Worm (Caenorhabditis elegans) whole organism, late embryonic: Measurements from ENCODE around the gene klf-1.
A peak's percentile ranks its signal among the peaks of the same experiment; 100 is the strongest.

Source experiments
- K02D7.2 ChIP-seq: sonication (generic microtip); optimal IDR thresholded peaks from 2 replicates; lab custom pipeline; 2017; ENCODE audit warnings: mild to moderate bottlenecking, missing genetic modification characterization, missing compliant biosample characterization
- K09A11.1 ChIP-seq: sonication (generic microtip); optimal IDR thresholded peaks from 2 replicates; lab custom pipeline; 2017; ENCODE audit warnings: antibody characterized with exemption, mild to moderate bottlenecking, missing genetic modification characterization, missing compliant biosample characterization; ENCODE audit not compliant: insufficient read depth
- ama-1 ChIP-seq: fragments of 150-350 bp; optimal IDR thresholded peaks from 2 replicates; lab custom pipeline; 2014
- ceh-19 ChIP-seq: fragments of 200-800 bp; sonication (Bioruptor generic); optimal IDR thresholded peaks from 2 replicates; lab custom pipeline; 2018; ENCODE audit warnings: mild to moderate bottlenecking, missing genetic modification characterization, missing compliant biosample characterization
- ceh-24 ChIP-seq: sonication (generic microtip); optimal IDR thresholded peaks from 2 replicates; lab custom pipeline; 2016; ENCODE audit warnings: mild to moderate bottlenecking, missing genetic modification characterization, missing compliant biosample characterization
- ceh-34 ChIP-seq: sonication (generic microtip); optimal IDR thresholded peaks from 2 replicates; lab custom pipeline; 2016; ENCODE audit warnings: mild to moderate bottlenecking, missing genetic modification characterization, missing compliant biosample characterization
- ceh-48 ChIP-seq: sonication (generic microtip); optimal IDR thresholded peaks from 2 replicates; lab custom pipeline; 2016; ENCODE audit warnings: missing genetic modification characterization, inconsistent platforms, missing compliant biosample characterization
- dve-1 ChIP-seq: sonication (generic microtip); optimal IDR thresholded peaks from 2 replicates; lab custom pipeline; 2017; ENCODE audit warnings: antibody characterized with exemption, mild to moderate bottlenecking, missing genetic modification characterization, missing compliant biosample characterization
- eyg-1 ChIP-seq: sonication (generic microtip); optimal IDR thresholded peaks from 2 replicates; lab custom pipeline; 2016; ENCODE audit warnings: missing genotype, missing genetic modification characterization, missing compliant biosample characterization
- nfya-1 ChIP-seq: sonication (generic microtip); optimal IDR thresholded peaks from 2 replicates; lab custom pipeline; 2017; ENCODE audit warnings: missing genetic modification characterization, mild to moderate bottlenecking, missing compliant biosample characterization, antibody characterized with exemption, moderate library complexity
- odd-2 ChIP-seq: sonication (generic microtip); optimal IDR thresholded peaks from 2 replicates; lab custom pipeline; 2017; ENCODE audit warnings: antibody characterized with exemption, mild to moderate bottlenecking, missing genetic modification characterization, missing compliant biosample characterization
- pax-1 ChIP-seq: fragments of 150-350 bp; optimal IDR thresholded peaks from 2 replicates; lab custom pipeline; 2014; ENCODE audit warnings: missing biosample characterization, missing genetic modification characterization
- pha-2 ChIP-seq: sonication (generic microtip); optimal IDR thresholded peaks from 2 replicates; lab custom pipeline; 2017; ENCODE audit warnings: mild to moderate bottlenecking, missing genetic modification characterization, missing compliant biosample characterization
- pqm-1 ChIP-seq: sonication (generic microtip); optimal IDR thresholded peaks from 2 replicates; lab custom pipeline; 2016; ENCODE audit warnings: missing genetic modification characterization, missing compliant biosample characterization
- sdc-2 ChIP-seq: sonication (generic microtip); optimal IDR thresholded peaks from 2 replicates; lab custom pipeline; 2016; ENCODE audit warnings: missing genotype, missing genetic modification characterization, missing compliant biosample characterization
- unc-3 ChIP-seq, 2 experiments: fragments of 200-800 bp in 1 of 2; sonication (Bioruptor generic) in 1 of 2; sonication (generic microtip) in 1 of 2; conservative IDR thresholded peaks in 1 of 2; optimal IDR thresholded peaks in 1 of 2; 2 replicates each; pipeline versions ENCODE4 v1.3.6 to Lab custom; 2016 to 2022; ENCODE audit warnings: missing compliant biosample characterization in 2 of 2, missing genetic modification characterization in 2 of 2, missing genetic modification reagents in 1 of 2
- unc-42 ChIP-seq: sonication (generic microtip); optimal IDR thresholded peaks from 2 replicates; lab custom pipeline; 2016; ENCODE audit warnings: missing genotype, missing genetic modification characterization, missing compliant biosample characterization
- unc-55 ChIP-seq: sonication (generic microtip); optimal IDR thresholded peaks from 2 replicates; lab custom pipeline; 2017; ENCODE audit warnings: missing biosample characterization, missing genetic modification reagents, missing genetic modification characterization

klf-1 gene

ce11 chrIII:2918655-2919054 is 44.0 kb downstream of the klf-1 start:
- TF ChIP-seq unc-3 (GFP tag; conservative IDR thresholded peaks at IDR 0.05; lab: Robert Waterston, UW): 0 out of 2 replicates have a peak, but pooled peaks have one; percentile 5
- TF ChIP-seq unc-3 (tag; optimal IDR thresholded peaks at IDR 0.05; lab: Kevin White, UChicago): no peak
- no peak for TF ChIP-seq sdc-2 (tag; lab: Kevin White, UChicago)

ce11 chrIII:2920281-2920680 is 45.7 kb downstream of the klf-1 start:
- TF ChIP-seq unc-55: no peak

- TF ChIP-seq ceh-48 (tag; lab: Kevin White, UChicago) (no peak), unc-42 (peak; percentile 74)
These were observed 46.2 kb downstream of the klf-1 start for ce11 chrIII:2920866-2921265.

ce11 chrIII:2923012-2923411 is 48.4 kb downstream of the klf-1 start, which contains the start of gene R10F2.4:
TSS of gene R10F2.4 (minus strand) at chrIII:2923112.
- no peak for TF ChIP-seq pqm-1 (tag; lab: Kevin White, UChicago)
- TF ChIP-seq pax-1 (tag; lab: Kevin White, UChicago): no peak

ce11 chrIII:2924658-2925057 is 50.0 kb downstream of the klf-1 start, which contains the start of gene R10F2.5:
TSS of gene R10F2.5 (minus strand) at chrIII:2924758.
- TF ChIP-seq odd-2 (no peak), pha-2 (tag; lab: Kevin White, UChicago) (no peak), ceh-24 (no peak), ceh-34 (tag; lab: Kevin White, UChicago) (no peak), dve-1 (tag; lab: Kevin White, UChicago) (no peak), ceh-48 (tag; lab: Kevin White, UChicago) (no peak), ama-1 (lab: Kevin White, UChicago) (no peak), K02D7.2 (tag; lab: Kevin White, UChicago) (no peak), eyg-1 (tag; lab: Kevin White, UChicago) (no peak), ceh-19 (GFP tag; lab: Kevin White, UChicago) (no peak), pqm-1 (tag; lab: Kevin White, UChicago) (no peak), nfya-1 (tag; lab: Kevin White, UChicago) (no peak), unc-55 (no peak), K09A11.1 (no peak)
